Fruit fly (Drosophila melanogaster) whole organism, pupa: ENCODE measurements around the gene trbd.
"Not testable (repeated sequence)": the region's sequence is repeated elsewhere in the genome, so short reads cannot be mapped to it uniquely, and the experiment has no call there.

Experiments used
- CG10348 ChIP-seq: fragments of 200-800 bp; sonication (Bioruptor generic); IDR thresholded peaks from 2 replicates; pipeline ENCODE4 v1.3.6; 2022; ENCODE audit warnings: missing biosample characterization, missing genetic modification characterization
- CG12605 ChIP-seq: fragments of 200-800 bp; sonication (Bioruptor generic); IDR thresholded peaks from 2 replicates; pipeline ENCODE4 v1.3.6; 2022; ENCODE audit warnings: missing biosample characterization, missing genetic modification characterization
- CG13204 ChIP-seq: fragments of 200-800 bp; sonication (Bioruptor generic); optimal IDR thresholded peaks from 2 replicates; lab custom pipeline; 2018; ENCODE audit warnings: missing biosample characterization, mild to moderate bottlenecking, missing genetic modification characterization, moderate library complexity
- CG14655 ChIP-seq: fragments of 200-800 bp; sonication (Bioruptor generic); optimal IDR thresholded peaks from 3 replicates; lab custom pipeline; 2017; ENCODE audit warnings: mild to moderate bottlenecking, missing biosample characterization, missing genetic modification reagents, missing genetic modification characterization
- CG15710 ChIP-seq: fragments of 200-800 bp; sonication (Bioruptor generic); optimal IDR thresholded peaks from 2 replicates; lab custom pipeline; 2018; ENCODE audit warnings: missing biosample characterization, mild to moderate bottlenecking, missing genetic modification characterization, moderate library complexity
- CG17806 ChIP-seq: fragments of 200-800 bp; sonication (Bioruptor generic); optimal IDR thresholded peaks from 2 replicates; lab custom pipeline; 2018; ENCODE audit warnings: missing biosample characterization, mild to moderate bottlenecking, missing genetic modification characterization, moderate library complexity
- CG32121 ChIP-seq: fragments of 200-800 bp; sonication (Bioruptor generic); IDR thresholded peaks from 2 replicates; pipeline ENCODE4 v1.3.6; 2022; ENCODE audit warnings: missing biosample characterization, missing genetic modification characterization
- CG34367 ChIP-seq: fragments of 200-800 bp; sonication (Bioruptor generic); optimal IDR thresholded peaks from 2 replicates; lab custom pipeline; 2018; ENCODE audit warnings: missing biosample characterization, mild to moderate bottlenecking, missing genetic modification characterization
- CG4496 ChIP-seq: fragments of 200-800 bp; sonication (Bioruptor generic); IDR thresholded peaks from 3 replicates; pipeline ENCODE4 v1.3.6; 2022; ENCODE audit warnings: missing biosample characterization, missing genetic modification characterization
- CG8159 ChIP-seq: fragments of 200-800 bp; sonication (Bioruptor generic); optimal IDR thresholded peaks from 3 replicates; lab custom pipeline; 2018; ENCODE audit warnings: missing biosample characterization, mild to moderate bottlenecking, missing genetic modification characterization, moderate library complexity
- CG8301 ChIP-seq: fragments of 200-800 bp; sonication (Bioruptor generic); optimal IDR thresholded peaks from 2 replicates; lab custom pipeline; 2018; ENCODE audit warnings: missing biosample characterization, mild to moderate bottlenecking, missing genetic modification characterization
- CG9948 ChIP-seq: fragments of 200-800 bp; sonication (Bioruptor generic); optimal IDR thresholded peaks from 2 replicates; lab custom pipeline; 2018; ENCODE audit warnings: missing biosample characterization, mild to moderate bottlenecking, missing genetic modification characterization, moderate library complexity
- D1 ChIP-seq: fragments of 200-800 bp; sonication (Bioruptor generic); optimal IDR thresholded peaks from 2 replicates; lab custom pipeline; 2018; ENCODE audit warnings: missing biosample characterization, mild to moderate bottlenecking, missing genetic modification characterization, moderate library complexity
- EcR ChIP-seq: fragments of 200-800 bp; sonication (Bioruptor generic); optimal IDR thresholded peaks from 3 replicates; lab custom pipeline; 2019; ENCODE audit warnings: missing biosample characterization, missing genetic modification characterization, mild to moderate bottlenecking, moderate library complexity, missing genetic modification reagents
- Ets98B ChIP-seq: fragments of 200-800 bp; sonication (Bioruptor generic); IDR thresholded peaks from 2 replicates; pipeline ENCODE4 v1.3.6; 2022; ENCODE audit warnings: missing biosample characterization, missing genetic modification characterization
- Pif1A ChIP-seq: fragments of 200-800 bp; sonication (Bioruptor generic); optimal IDR thresholded peaks from 3 replicates; lab custom pipeline; 2016; ENCODE audit warnings: missing biosample characterization, missing genetic modification characterization
- Pif1B ChIP-seq: fragments of 200-800 bp; sonication (Bioruptor generic); optimal IDR thresholded peaks from 3 replicates; lab custom pipeline; 2016; ENCODE audit warnings: missing biosample characterization, missing genetic modification characterization
- Snoo ChIP-seq: fragments of 200-800 bp; sonication (Bioruptor generic); optimal IDR thresholded peaks from 3 replicates; lab custom pipeline; 2017; ENCODE audit warnings: missing biosample characterization, mild to moderate bottlenecking, missing genetic modification characterization, inconsistent platforms
- fd96Ca ChIP-seq: fragments of 200-800 bp; sonication (Bioruptor generic); IDR thresholded peaks from 3 replicates; pipeline ENCODE4 v1.3.6; 2022; ENCODE audit warnings: missing biosample characterization, missing genetic modification characterization
- gl ChIP-seq: fragments of 200-800 bp; sonication (Bioruptor generic); optimal IDR thresholded peaks from 2 replicates; lab custom pipeline; 2018; ENCODE audit warnings: missing biosample characterization, mild to moderate bottlenecking, missing genetic modification characterization
- rn ChIP-seq: fragments of 200-800 bp; sonication (Bioruptor generic); IDR thresholded peaks from 2 replicates; pipeline ENCODE4 v1.3.6; 2022; ENCODE audit warnings: missing biosample characterization, missing genetic modification characterization

The trbd gene

dm6 chr3R:9694999-9695398 lies 15.8 kb downstream of the trbd start:
- TF ChIP-seq CG17806 (tag; lab: Kevin White, UChicago) (no peak), CG9948 (tag; lab: Kevin White, UChicago) (no peak), CG12605 (GFP tag; lab: Robert Waterston, UW) (no peak), Pif1B (GFP tag; lab: Kevin White, UChicago) (no peak), CG10348 (no peak), CG8301 (tag; lab: Kevin White, UChicago) (no peak), gl (no peak), Ets98B (GFP tag; lab: Robert Waterston, UW) (no peak), D1 (tag; lab: Kevin White, UChicago) (no peak)

dm6 chr3R:9692675-9693129 lies 18.1 kb downstream of the trbd start, which contains the start of the genes Unc-115b, p24-2 and CG32939:
Gene Unc-115b, minus strand, starts transcription at chr3R:9692775.
Gene p24-2, minus strand, starts transcription at chr3R:9692794.
Gene CG32939, plus strand, starts transcription at chr3R:9693079.
- TF ChIP-seq CG14655; CG32121 (GFP tag; lab: Robert Waterston, UW); CG12605 (GFP tag; lab: Robert Waterston, UW): not testable (repeated sequence)

dm6 chr3R:9685376-9685775 lies 25.5 kb downstream of the trbd start, which contains the start of the genes eca and CG18542:
Gene eca, minus strand, starts transcription at chr3R:9685476.
Gene CG18542, plus strand, starts transcription at chr3R:9685760.
- not testable (repeated sequence) for TF ChIP-seq CG32121 (GFP tag; lab: Robert Waterston, UW); CG8301 (tag; lab: Kevin White, UChicago); CG9948 (tag; lab: Kevin White, UChicago)
- TF ChIP-seq, all 21 proteins: peak for 0; not testable (repeated sequence) for 21

dm6 chr3R:9684125-9684524 lies 26.7 kb downstream of the trbd start, which contains the start of gene CG9444:
Gene CG9444, minus strand, starts transcription at chr3R:9684264.
- no peak for TF ChIP-seq CG15710

- TF ChIP-seq CG34367 (tag; lab: Kevin White, UChicago) (no peak), CG8159 (tag; lab: Kevin White, UChicago) (no peak), CG13204 (GFP tag; lab: Kevin White, UChicago) (no peak), CG10348 (no peak), D1 (tag; lab: Kevin White, UChicago) (no peak), Ets98B (GFP tag; lab: Robert Waterston, UW) (no peak), Snoo (no peak), EcR (no peak), Pif1B (GFP tag; lab: Kevin White, UChicago) (no peak), CG8301 (tag; lab: Kevin White, UChicago) (no peak), gl (no peak), CG4496 (GFP tag; lab: Robert Waterston, UW) (no peak), CG12605 (GFP tag; lab: Robert Waterston, UW) (no peak), fd96Ca (GFP tag; lab: Robert Waterston, UW) (no peak), CG17806 (tag; lab: Kevin White, UChicago) (no peak), rn (GFP tag; lab: Robert Waterston, UW) (no peak), CG32121 (GFP tag; lab: Robert Waterston, UW) (no peak), Pif1A (GFP tag; lab: Kevin White, UChicago) (no peak), CG14655 (no peak)
Observed at dm6 chr3R:9683064-9683682, 27.7 kb downstream of the trbd start.

dm6 chr3R:9679746-9680145 lies 31.1 kb downstream of the trbd start, which contains the start of gene nmdyn-D7:
Gene nmdyn-D7, plus strand, starts transcription at chr3R:9679939.
- no peak for TF ChIP-seq CG13204 (GFP tag; lab: Kevin White, UChicago)

- no peak for TF ChIP-seq D1 (tag; lab: Kevin White, UChicago)
- no peak for TF ChIP-seq EcR
- TF ChIP-seq fd96Ca (GFP tag; lab: Robert Waterston, UW): no peak
Observed at dm6 chr3R:9677734-9678341, 33.0 kb downstream of the trbd start, which contains the start of gene p23. Gene p23, plus strand, starts transcription at chr3R:9677927.
